Worm (Caenorhabditis elegans): ENCODE measurements around the gene daf-15.

DNA sequence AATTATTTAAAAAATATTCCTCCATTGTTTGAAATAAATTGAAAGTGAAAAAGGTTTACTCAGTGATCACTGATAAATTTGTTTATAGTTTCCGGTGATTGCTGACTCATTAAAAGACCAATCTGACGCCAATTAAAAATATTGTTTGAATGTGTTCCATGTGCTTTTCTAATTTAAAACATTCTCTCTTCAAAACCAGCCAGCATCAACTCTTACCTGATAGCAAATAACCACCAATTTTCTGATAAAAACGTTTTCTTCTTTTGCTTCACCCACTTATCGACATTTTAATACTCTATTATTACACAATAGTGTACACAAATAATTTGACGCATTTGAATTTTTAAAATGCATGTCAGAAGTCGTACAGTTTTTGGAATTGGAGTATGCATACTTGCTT lies 15.7 kb downstream of the daf-15 start, which contains the start of gene F56D5.6:
- TF ChIP-seq T07F8.4 (tag; optimal IDR thresholded peaks at IDR 0.05): no peak
- TF ChIP-seq nhr-27 (tag; optimal IDR thresholded peaks at IDR 0.05): no peak
- TF ChIP-seq unc-62 (GFP tag; optimal IDR thresholded peaks at IDR 0.05): no peak
- no peak for TF ChIP-seq ets-4 (GFP tag; optimal IDR thresholded peaks at IDR 0.05)
- TF ChIP-seq sea-2 (GFP tag; IDR thresholded peaks at IDR 0.05): no peak
- TF ChIP-seq ama-1 (optimal IDR thresholded peaks at IDR 0.05): no peak
- TF ChIP-seq ama-1 (GFP tag; optimal IDR thresholded peaks at IDR 0.05): no peak
- TF ChIP-seq attf-5 (GFP tag; optimal IDR thresholded peaks at IDR 0.05): no peak
- TF ChIP-seq zim-3 (tag; optimal IDR thresholded peaks at IDR 0.05): no peak
- TF ChIP-seq nfya-2 (GFP tag; IDR thresholded peaks at IDR 0.05): no peak
- no peak for TF ChIP-seq egl-18 (GFP tag; IDR thresholded peaks at IDR 0.05)
